Worm (Caenorhabditis elegans) whole organism, mixed stage, embryonic: ENCODE data around the gene ugt-67.

Experiments used
- M03D4.4 ChIP-seq: sonication (generic microtip); optimal IDR thresholded peaks from 2 replicates; lab custom pipeline; 2017; ENCODE audit warnings: mild to moderate bottlenecking, missing genetic modification characterization, missing compliant biosample characterization
- bed-3 ChIP-seq: fragments of 200-800 bp; sonication (Bioruptor generic); optimal IDR thresholded peaks from 3 replicates; lab custom pipeline; 2018; ENCODE audit warnings: mild to moderate bottlenecking, missing genetic modification characterization, moderate library complexity, missing compliant biosample characterization
- blmp-1 ChIP-seq: fragments of 150-350 bp; optimal IDR thresholded peaks from 2 replicates; lab custom pipeline; 2014; ENCODE audit warnings: missing biosample characterization, missing genetic modification characterization
- ceh-43 ChIP-seq: fragments of 200-800 bp; sonication (Bioruptor generic); optimal IDR thresholded peaks from 2 replicates; lab custom pipeline; 2018; ENCODE audit warnings: mild to moderate bottlenecking, missing genetic modification characterization, moderate library complexity, missing compliant biosample characterization
- ceh-83 ChIP-seq: fragments of 200-800 bp; sonication (Bioruptor generic); optimal IDR thresholded peaks from 2 replicates; lab custom pipeline; 2018; ENCODE audit warnings: mild to moderate bottlenecking, missing genetic modification characterization, missing compliant biosample characterization
- ces-1 ChIP-seq: fragments of 150-350 bp; optimal IDR thresholded peaks from 2 replicates; lab custom pipeline; 2014; ENCODE audit warnings: missing biosample characterization, missing genetic modification reagents, missing genetic modification characterization
- drap-1 ChIP-seq: fragments of 200-800 bp; sonication (Bioruptor generic); optimal IDR thresholded peaks from 3 replicates; lab custom pipeline; 2018; ENCODE audit warnings: mild to moderate bottlenecking, missing genetic modification characterization, missing compliant biosample characterization
- elt-1 ChIP-seq: sonication (generic microtip); optimal IDR thresholded peaks from 2 replicates; lab custom pipeline; 2017; ENCODE audit warnings: missing genetic modification characterization, mild to moderate bottlenecking, missing compliant biosample characterization, antibody characterized with exemption, moderate library complexity, borderline replicate concordance; ENCODE audit not compliant: insufficient read depth
- elt-3 ChIP-seq: fragments of 150-350 bp; optimal IDR thresholded peaks from 2 replicates; lab custom pipeline; 2014; ENCODE audit warnings: missing biosample characterization, missing genetic modification characterization
- flh-1 ChIP-seq: fragments of 200-800 bp; sonication (Bioruptor generic); optimal IDR thresholded peaks from 2 replicates; lab custom pipeline; 2018; ENCODE audit warnings: mild to moderate bottlenecking, missing genetic modification characterization, moderate library complexity, missing compliant biosample characterization
- ham-2 ChIP-seq: fragments of 200-800 bp; sonication (Bioruptor generic); optimal IDR thresholded peaks from 2 replicates; lab custom pipeline; 2018; ENCODE audit warnings: mild to moderate bottlenecking, missing genetic modification characterization, missing compliant biosample characterization
- hlh-1 ChIP-seq: fragments of 150-350 bp; optimal IDR thresholded peaks from 2 replicates; lab custom pipeline; 2014; ENCODE audit warnings: missing biosample characterization, missing genetic modification reagents, missing genetic modification characterization
- lsy-2 ChIP-seq: fragments of 150-350 bp; optimal IDR thresholded peaks from 2 replicates; lab custom pipeline; 2014; ENCODE audit warnings: missing biosample characterization, missing genetic modification characterization
- mab-5 ChIP-seq: fragments of 150-350 bp; optimal IDR thresholded peaks from 2 replicates; lab custom pipeline; 2014; ENCODE audit warnings: missing biosample characterization, missing genetic modification characterization
- mep-1 ChIP-seq: fragments of 150-350 bp; optimal IDR thresholded peaks from 2 replicates; lab custom pipeline; 2017; ENCODE audit warnings: missing biosample characterization, missing genetic modification reagents, missing genetic modification characterization, inconsistent platforms
- nhr-12 ChIP-seq: fragments of 150-350 bp; optimal IDR thresholded peaks from 2 replicates; lab custom pipeline; 2014; ENCODE audit warnings: missing biosample characterization, missing genetic modification characterization
- nhr-2 ChIP-seq: fragments of 150-350 bp; optimal IDR thresholded peaks from 2 replicates; lab custom pipeline; 2014; ENCODE audit warnings: missing biosample characterization, missing genetic modification characterization
- nhr-28 ChIP-seq: fragments of 150-350 bp; optimal IDR thresholded peaks from 2 replicates; lab custom pipeline; 2014; ENCODE audit warnings: missing biosample characterization, missing genetic modification characterization
- pha-4 ChIP-seq: fragments of 150-350 bp; optimal IDR thresholded peaks from 2 replicates; lab custom pipeline; 2018; ENCODE audit warnings: missing biosample characterization, missing genetic modification reagents, missing genetic modification characterization
- snpc-4 ChIP-seq: fragments of 150-350 bp; optimal IDR thresholded peaks from 2 replicates; lab custom pipeline; 2014; ENCODE audit warnings: missing biosample characterization, missing genetic modification characterization
- sptf-1 ChIP-seq: sonication (generic microtip); optimal IDR thresholded peaks from 2 replicates; lab custom pipeline; 2017; ENCODE audit warnings: mild to moderate bottlenecking, missing genetic modification characterization, moderate library complexity, missing compliant biosample characterization
- tbx-8 ChIP-seq: fragments of 200-800 bp; sonication (Bioruptor generic); optimal IDR thresholded peaks from 2 replicates; lab custom pipeline; 2018; ENCODE audit warnings: mild to moderate bottlenecking, missing genetic modification characterization, moderate library complexity, missing compliant biosample characterization
- unc-120 ChIP-seq: sonication (generic microtip); optimal IDR thresholded peaks from 2 replicates; lab custom pipeline; 2017; ENCODE audit warnings: missing genetic modification characterization, missing compliant biosample characterization; ENCODE audit not compliant: poor library complexity, severe bottlenecking
- unc-39 ChIP-seq: fragments of 150-350 bp; optimal IDR thresholded peaks from 2 replicates; lab custom pipeline; 2014; ENCODE audit warnings: missing biosample characterization, missing genetic modification characterization
- unc-62 ChIP-seq: fragments of 150-350 bp; optimal IDR thresholded peaks from 2 replicates; lab custom pipeline; 2014; ENCODE audit warnings: missing biosample characterization, missing genetic modification reagents, missing genetic modification characterization
- zip-8 ChIP-seq: fragments of 150-350 bp; optimal IDR thresholded peaks from 2 replicates; lab custom pipeline; 2014; ENCODE audit warnings: missing biosample characterization, missing genetic modification characterization
- ztf-11 ChIP-seq: fragments of 150-350 bp; optimal IDR thresholded peaks from 2 replicates; lab custom pipeline; 2014; ENCODE audit warnings: missing biosample characterization, missing genetic modification characterization

ugt-67 gene

ce11 chrV:4901074-4901473 is at the start of gene ugt-67:
ugt-67 (plus strand) TSS chrV:4901374.
- TF ChIP-seq ces-1 (GFP tag; lab: Kevin White, UChicago) (no peak), unc-62 (GFP tag; lab: Kevin White, UChicago) (no peak), unc-120 (tag; lab: Kevin White, UChicago) (no peak), ztf-11 (tag; lab: Kevin White, UChicago) (no peak), mab-5 (tag; lab: Kevin White, UChicago) (no peak), lsy-2 (tag; lab: Kevin White, UChicago) (no peak), bed-3 (GFP tag; lab: Kevin White, UChicago) (no peak), blmp-1 (tag; lab: Kevin White, UChicago) (no peak), pha-4 (no peak), zip-8 (tag; lab: Kevin White, UChicago) (no peak), flh-1 (GFP tag; lab: Kevin White, UChicago) (no peak), nhr-2 (tag; lab: Kevin White, UChicago) (no peak), sptf-1 (no peak), ceh-83 (GFP tag; lab: Kevin White, UChicago) (no peak), elt-3 (tag; lab: Kevin White, UChicago) (no peak), tbx-8 (no peak), ham-2 (GFP tag; lab: Kevin White, UChicago) (no peak), nhr-12 (tag; lab: Kevin White, UChicago) (no peak), M03D4.4 (tag; lab: Kevin White, UChicago) (no peak)

- TF ChIP-seq nhr-28 (tag; lab: Kevin White, UChicago): no peak
- no peak for TF ChIP-seq M03D4.4 (tag; lab: Kevin White, UChicago)
- TF ChIP-seq elt-1 (tag; lab: Kevin White, UChicago): no peak
- TF ChIP-seq snpc-4 (tag; lab: Kevin White, UChicago): no peak
Observed at ce11 chrV:4851969-4852368, 49.2 kb upstream of the ugt-67 start.

ce11 chrV:4857561-4857960 is 43.6 kb upstream of the ugt-67 start:
- TF ChIP-seq unc-62 (GFP tag; lab: Kevin White, UChicago) (no peak), elt-3 (tag; lab: Kevin White, UChicago) (no peak), unc-39 (no peak), nhr-12 (tag; lab: Kevin White, UChicago) (no peak), ztf-11 (tag; lab: Kevin White, UChicago) (no peak)
- TF ChIP-seq, all 35 proteins: peak for 0

- TF ChIP-seq ces-1 (GFP tag; lab: Kevin White, UChicago) (peak; percentile 39), ztf-11 (tag; lab: Kevin White, UChicago) (no peak), ceh-43 (GFP tag; lab: Kevin White, UChicago) (no peak), mep-1 (tag; lab: Kevin White, UChicago) (peak; percentile 13), unc-62 (GFP tag; lab: Kevin White, UChicago) (peak; percentile 37), unc-120 (tag; lab: Kevin White, UChicago) (peak; percentile 20), sptf-1 (peak; percentile 12)
Observed at ce11 chrV:4860525-4860924, 40.6 kb upstream of the ugt-67 start.

ce11 chrV:4862737-4863136 is 38.4 kb upstream of the ugt-67 start, which contains the start of gene C37H5.13:
C37H5.13 (minus strand) TSS chrV:4862965.
- TF ChIP-seq ham-2 (GFP tag; lab: Kevin White, UChicago): no peak
- peak; percentile 43 for TF ChIP-seq zip-8 (tag; lab: Kevin White, UChicago)
- TF ChIP-seq hlh-1 (tag; lab: Kevin White, UChicago): no peak
- TF ChIP-seq, all 35 proteins: peak for 1

- TF ChIP-seq drap-1 (GFP tag; lab: Kevin White, UChicago): no peak
- TF ChIP-seq ces-1 (GFP tag; lab: Kevin White, UChicago): no peak
- no peak for TF ChIP-seq tbx-8
- TF ChIP-seq bed-3 (GFP tag; lab: Kevin White, UChicago): no peak
- TF ChIP-seq zip-8 (tag; lab: Kevin White, UChicago): no peak
- no peak for TF ChIP-seq nhr-28 (tag; lab: Kevin White, UChicago)
Observed at ce11 chrV:4864330-4864729, 36.8 kb upstream of the ugt-67 start.
